Fruit fly (Drosophila melanogaster): ENCODE data around the gene Nubp2.

DNA sequence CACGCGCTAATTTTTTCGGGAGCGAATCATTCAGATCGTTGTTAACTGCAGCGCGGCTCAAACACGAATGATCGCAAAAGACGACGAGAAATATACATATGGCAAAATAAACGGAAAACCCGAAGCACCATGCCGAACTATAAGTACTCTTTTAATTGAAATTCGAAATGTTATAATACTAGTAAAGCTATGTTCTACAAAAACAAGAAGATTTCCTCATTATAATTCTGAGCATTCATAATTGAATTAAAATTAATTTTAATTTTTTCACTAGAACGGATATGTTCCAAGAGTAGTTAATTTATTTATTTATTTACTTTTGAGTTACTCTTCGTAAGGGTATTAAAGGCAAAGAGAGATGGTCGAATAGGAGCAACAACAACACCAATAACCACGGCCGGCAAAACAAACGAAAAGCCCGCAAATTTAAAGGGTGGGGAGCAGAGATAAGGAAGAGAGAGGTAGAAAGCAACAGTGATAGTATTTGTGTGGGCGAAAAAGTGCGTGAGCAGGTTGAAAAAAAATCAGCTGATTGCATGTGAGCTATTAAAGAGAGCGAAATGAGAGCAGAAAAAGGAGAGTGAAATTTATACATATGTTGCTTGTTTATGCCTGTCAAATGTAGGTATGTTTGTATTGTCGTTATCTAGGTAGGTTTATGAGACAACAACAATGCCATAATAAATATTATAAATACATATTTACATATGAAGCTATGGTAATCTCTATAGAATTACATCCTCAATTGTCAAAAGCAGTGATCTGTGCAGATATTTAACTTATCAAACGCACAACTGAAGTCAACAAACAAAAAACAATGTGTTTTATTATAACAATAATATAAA, 32.7 kb upstream of the Nubp2 start:
- TF ChIP-seq CG8359 (GFP tag; optimal IDR thresholded peaks at IDR 0.05; ENCODE audit: borderline replicate concordance), result no peak
- TF ChIP-seq HHEX (GFP tag; optimal IDR thresholded peaks at IDR 0.05), result peak; percentile 72
- TF ChIP-seq Xrp1 (GFP tag; IDR thresholded peaks at IDR 0.05), result peak; percentile 79
- peak; percentile 39 for TF ChIP-seq psq (GFP tag; optimal IDR thresholded peaks at IDR 0.05)
- peak; percentile 58 for TF ChIP-seq fd64A (GFP tag; optimal IDR thresholded peaks at IDR 0.05)
- 0 out of 2 replicates have a peak, but pooled peaks have one; percentile 41 for TF ChIP-seq gsb (GFP tag; IDR thresholded peaks at IDR 0.05)
- peak; percentile 83 for TF ChIP-seq Sox102F (GFP tag; optimal IDR thresholded peaks at IDR 0.05)
- TF ChIP-seq CG15696 (tag; optimal IDR thresholded peaks at IDR 0.05), result peak; percentile 35
- TF ChIP-seq kni (GFP tag; optimal IDR thresholded peaks at IDR 0.05), result peak; percentile 39

Measured in whole organism, embryonic.